Worm (Caenorhabditis elegans): Measurements from ENCODE around the gene fbxa-77.
A peak's percentile ranks its signal among the peaks of the same experiment; 100 is the strongest.

The fbxa-77 gene

DNA sequence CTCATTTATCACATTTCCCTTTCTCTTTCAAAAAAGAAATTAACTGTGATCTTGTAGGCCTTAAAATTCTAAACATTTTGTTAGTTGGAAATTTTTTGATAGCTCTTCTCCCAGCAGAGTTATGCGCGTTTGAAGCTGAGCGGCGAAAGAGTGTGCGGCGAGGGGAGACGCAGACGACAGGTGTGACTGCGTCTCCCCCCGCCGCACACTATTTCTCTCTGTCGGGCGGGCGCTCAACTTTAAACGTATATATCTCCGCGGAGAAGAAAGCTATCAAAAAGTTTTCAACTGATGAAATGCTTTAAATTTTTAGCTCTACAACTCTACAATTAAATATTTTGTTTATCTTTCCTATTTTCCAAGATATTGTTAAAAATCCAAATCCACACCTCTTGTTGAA is 30.3 kb upstream of the fbxa-77 start:
- TF ChIP-seq lin-13 (GFP tag; optimal IDR thresholded peaks at IDR 0.05) (peak; percentile 58), mdl-1 (tag; optimal IDR thresholded peaks at IDR 0.05) (no peak)

DNA sequence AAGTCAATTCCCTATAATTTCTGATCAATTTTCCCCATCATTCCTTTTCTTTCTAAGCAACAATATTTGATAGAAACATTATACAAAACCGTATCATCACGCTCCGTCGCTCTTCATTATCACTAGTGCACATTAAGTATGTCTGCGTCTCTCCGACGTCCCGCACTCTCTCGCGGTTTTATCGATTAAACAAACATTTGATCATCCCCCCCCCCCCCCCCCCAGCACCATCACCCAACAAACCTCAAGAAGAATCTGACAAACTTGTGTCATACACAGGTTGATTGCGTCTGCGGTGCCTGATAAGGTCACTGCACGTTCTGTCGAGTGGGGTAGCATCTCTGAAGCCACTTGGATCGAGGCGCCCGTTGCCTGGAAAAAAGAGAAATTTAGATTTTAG is 29.3 kb upstream of the fbxa-77 start:
- no peak for TF ChIP-seq R02D3.7 (tag; optimal IDR thresholded peaks at IDR 0.05)
- TF ChIP-seq fos-1 (tag; optimal IDR thresholded peaks at IDR 0.05) = peak; percentile 50
- no peak for TF ChIP-seq ztf-11 (tag; optimal IDR thresholded peaks at IDR 0.05)
- no peak for TF ChIP-seq sem-4 (tag; optimal IDR thresholded peaks at IDR 0.05)
- TF ChIP-seq unc-62 (GFP tag; optimal IDR thresholded peaks at IDR 0.05) = no peak

DNA sequence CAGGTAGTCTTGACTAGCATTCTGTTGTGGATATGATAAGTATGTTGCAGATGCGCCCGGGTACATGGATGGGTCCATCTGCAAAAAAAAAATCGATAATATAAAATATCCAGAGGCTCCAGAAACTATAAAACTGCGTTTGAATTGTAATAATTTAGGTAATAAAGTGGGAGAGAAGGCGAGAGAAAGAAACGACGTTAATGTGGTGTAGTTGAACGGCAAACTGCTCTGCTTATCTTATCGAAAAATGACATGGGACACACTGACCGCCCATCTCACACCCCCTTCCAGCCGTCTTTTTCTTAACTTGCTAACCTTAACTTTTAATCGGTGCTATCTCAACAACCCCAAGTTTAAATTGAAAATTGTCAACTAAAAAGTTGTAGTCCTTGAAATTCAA is 27.3 kb upstream of the fbxa-77 start:
- peak; percentile 65 for TF ChIP-seq fos-1 (tag; optimal IDR thresholded peaks at IDR 0.05)
- no peak for TF ChIP-seq Y55F3AM.14 (GFP tag; optimal IDR thresholded peaks at IDR 0.05)
- TF ChIP-seq lin-39 (tag; optimal IDR thresholded peaks at IDR 0.05) = no peak

- TF ChIP-seq Y55F3AM.14 (GFP tag; optimal IDR thresholded peaks at IDR 0.05) (no peak), lin-13 (GFP tag; optimal IDR thresholded peaks at IDR 0.05) (peak; percentile 36), nhr-11 (tag; optimal IDR thresholded peaks at IDR 0.05) (no peak), blmp-1 (tag; optimal IDR thresholded peaks at IDR 0.05; ENCODE audit: insufficient read depth) (no peak), crh-2 (tag; optimal IDR thresholded peaks at IDR 0.05) (peak; percentile 85), fos-1 (tag; optimal IDR thresholded peaks at IDR 0.05) (peak; percentile 68), nhr-129 (tag; optimal IDR thresholded peaks at IDR 0.05) (peak; percentile 25), sma-9 (GFP tag; optimal IDR thresholded peaks at IDR 0.05) (peak; percentile 62), sma-9 (tag; optimal IDR thresholded peaks at IDR 0.05) (no peak), F13H6.1 (tag; optimal IDR thresholded peaks at IDR 0.05) (peak; percentile 61), lin-11 (tag; optimal IDR thresholded peaks at IDR 0.05) (no peak), nhr-10 (tag; optimal IDR thresholded peaks at IDR 0.05) (no peak), R02D3.7 (tag; optimal IDR thresholded peaks at IDR 0.05) (no peak)
Observed at ce11 chrIII:1223319-1224093, 25.8 kb upstream of the fbxa-77 start.

ce11 chrIII:1225116-1225515 is 24.2 kb upstream of the fbxa-77 start:
- TF ChIP-seq alr-1 (tag; optimal IDR thresholded peaks at IDR 0.05) (no peak), mbf-1 (tag; optimal IDR thresholded peaks at IDR 0.05) (no peak), mab-5 (tag; optimal IDR thresholded peaks at IDR 0.05) (no peak), lin-39 (tag; optimal IDR thresholded peaks at IDR 0.05) (no peak), nhr-25 (tag; optimal IDR thresholded peaks at IDR 0.05) (no peak), Y55F3AM.14 (GFP tag; optimal IDR thresholded peaks at IDR 0.05) (no peak), blmp-1 (tag; optimal IDR thresholded peaks at IDR 0.05; ENCODE audit: insufficient read depth) (no peak), nhr-6 (tag; optimal IDR thresholded peaks at IDR 0.05) (no peak), ztf-1 (GFP tag; conservative IDR thresholded peaks at IDR 0.05) (no peak), fos-1 (tag; optimal IDR thresholded peaks at IDR 0.05) (no peak), ztf-4 (tag; optimal IDR thresholded peaks at IDR 0.05) (no peak)

ce11 chrIII:1225595-1225994 is 23.7 kb upstream of the fbxa-77 start:
- TF ChIP-seq lsy-2 (tag; optimal IDR thresholded peaks at IDR 0.05) (peak in 1 of 2 experiments; percentile 4), ztf-4 (tag; optimal IDR thresholded peaks at IDR 0.05) (no peak)

- TF ChIP-seq nhr-6 (tag; optimal IDR thresholded peaks at IDR 0.05) (no peak), nhr-129 (tag; optimal IDR thresholded peaks at IDR 0.05) (peak; percentile 14), fos-1 (tag; optimal IDR thresholded peaks at IDR 0.05) (peak; percentile 34), gmeb-1 (tag; optimal IDR thresholded peaks at IDR 0.05) (no peak), F13H6.1 (tag; optimal IDR thresholded peaks at IDR 0.05) (peak; percentile 54), sma-9 (GFP tag; optimal IDR thresholded peaks at IDR 0.05) (peak; percentile 24), sma-9 (tag; optimal IDR thresholded peaks at IDR 0.05) (no peak), ama-1 (optimal IDR thresholded peaks at IDR 0.05) (no peak), snpc-4 (tag; optimal IDR thresholded peaks at IDR 0.05) (no peak)
Observed at ce11 chrIII:1226256-1226655, 23.0 kb upstream of the fbxa-77 start.
